Fruit fly (Drosophila melanogaster): ENCODE data around the gene asl.

Gene asl

dm6 chr3R:5617923-5618623 lies 11.7 kb upstream of the asl start:
- TF ChIP-seq CG10348 (GFP tag; IDR thresholded peaks at IDR 0.05) (no peak), Pif1A (GFP tag; optimal IDR thresholded peaks at IDR 0.05) (peak; percentile 16), gl (tag; optimal IDR thresholded peaks at IDR 0.05) (peak; percentile 7), rn (GFP tag; IDR thresholded peaks at IDR 0.05) (no peak), fd96Ca (GFP tag; IDR thresholded peaks at IDR 0.05) (peak; percentile 63), CG8159 (tag; optimal IDR thresholded peaks at IDR 0.05) (peak; percentile 34), CG12605 (GFP tag; IDR thresholded peaks at IDR 0.05) (no peak), EcR (GFP tag; optimal IDR thresholded peaks at IDR 0.05) (no peak), CG14655 (GFP tag; optimal IDR thresholded peaks at IDR 0.05) (no peak), Snoo (tag; optimal IDR thresholded peaks at IDR 0.05) (peak; percentile 22), CG8301 (tag; optimal IDR thresholded peaks at IDR 0.05) (peak; percentile 53), CG15710 (tag; optimal IDR thresholded peaks at IDR 0.05) (peak; percentile 50), Ets98B (GFP tag; IDR thresholded peaks at IDR 0.05) (peak; percentile 55), Pif1B (GFP tag; optimal IDR thresholded peaks at IDR 0.05) (no peak), D1 (tag; optimal IDR thresholded peaks at IDR 0.05) (no peak), CG34367 (tag; optimal IDR thresholded peaks at IDR 0.05) (no peak), CG4496 (GFP tag; IDR thresholded peaks at IDR 0.05) (peak; percentile 46; the same call in 2 of the 3 replicates), CG32121 (GFP tag; IDR thresholded peaks at IDR 0.05) (peak; percentile 56), CG9948 (tag; optimal IDR thresholded peaks at IDR 0.05) (peak; percentile 32), CG13204 (GFP tag; optimal IDR thresholded peaks at IDR 0.05) (no peak), CG17806 (tag; optimal IDR thresholded peaks at IDR 0.05) (peak; percentile 22)

dm6 chr3R:5615484-5615883 lies 9.1 kb upstream of the asl start:
- TF ChIP-seq EcR (GFP tag; optimal IDR thresholded peaks at IDR 0.05): peak; percentile 85
- no peak for TF ChIP-seq CG14655 (GFP tag; optimal IDR thresholded peaks at IDR 0.05)
- TF ChIP-seq CG13204 (GFP tag; optimal IDR thresholded peaks at IDR 0.05): peak; percentile 79

dm6 chr3R:5613114-5613443 lies 6.7 kb upstream of the asl start, which contains the start of gene Atu:
Gene Atu, plus strand, starts transcription at chr3R:5613358.
- no peak for TF ChIP-seq CG13204 (GFP tag; optimal IDR thresholded peaks at IDR 0.05)
- no peak for TF ChIP-seq CG32121 (GFP tag; IDR thresholded peaks at IDR 0.05)
- no peak for TF ChIP-seq CG14655 (GFP tag; optimal IDR thresholded peaks at IDR 0.05)
- no peak for TF ChIP-seq CG15710 (tag; optimal IDR thresholded peaks at IDR 0.05)
- no peak for TF ChIP-seq gl (tag; optimal IDR thresholded peaks at IDR 0.05)
- no peak for TF ChIP-seq D1 (tag; optimal IDR thresholded peaks at IDR 0.05)
- TF ChIP-seq CG17806 (tag; optimal IDR thresholded peaks at IDR 0.05): no peak
- TF ChIP-seq Ets98B (GFP tag; IDR thresholded peaks at IDR 0.05): no peak
- no peak for TF ChIP-seq Snoo (tag; optimal IDR thresholded peaks at IDR 0.05)
- TF ChIP-seq Pif1A (GFP tag; optimal IDR thresholded peaks at IDR 0.05): no peak
- TF ChIP-seq CG4496 (GFP tag; IDR thresholded peaks at IDR 0.05): no peak
- no peak for TF ChIP-seq CG8159 (tag; optimal IDR thresholded peaks at IDR 0.05)
- TF ChIP-seq CG10348 (GFP tag; IDR thresholded peaks at IDR 0.05): no peak
- no peak for TF ChIP-seq fd96Ca (GFP tag; IDR thresholded peaks at IDR 0.05)
- no peak for TF ChIP-seq CG8301 (tag; optimal IDR thresholded peaks at IDR 0.05)
- TF ChIP-seq CG9948 (tag; optimal IDR thresholded peaks at IDR 0.05): no peak
- no peak for TF ChIP-seq EcR (GFP tag; optimal IDR thresholded peaks at IDR 0.05)

- TF ChIP-seq EcR (GFP tag; optimal IDR thresholded peaks at IDR 0.05) (peak; percentile 85), CG14655 (GFP tag; optimal IDR thresholded peaks at IDR 0.05) (no peak), CG12605 (GFP tag; IDR thresholded peaks at IDR 0.05) (0 out of 2 replicates have a peak, but pooled peaks have one; percentile 24)
These were observed 6.2 kb upstream of the asl start, which contains the start of gene Rga for dm6 chr3R:5612372-5613113. Gene Rga, minus strand, starts transcription at chr3R:5613112.

- TF ChIP-seq CG8301 (tag; optimal IDR thresholded peaks at IDR 0.05) (no peak), CG4496 (GFP tag; IDR thresholded peaks at IDR 0.05) (no peak), gl (tag; optimal IDR thresholded peaks at IDR 0.05) (no peak), CG17806 (tag; optimal IDR thresholded peaks at IDR 0.05) (no peak), CG9948 (tag; optimal IDR thresholded peaks at IDR 0.05) (no peak), D1 (tag; optimal IDR thresholded peaks at IDR 0.05) (no peak), CG32121 (GFP tag; IDR thresholded peaks at IDR 0.05) (no peak)
These were observed 5.4 kb upstream of the asl start for dm6 chr3R:5611733-5612132.

- TF ChIP-seq CG34367 (tag; optimal IDR thresholded peaks at IDR 0.05) (no peak), CG32121 (GFP tag; IDR thresholded peaks at IDR 0.05) (no peak), Pif1A (GFP tag; optimal IDR thresholded peaks at IDR 0.05) (no peak), EcR (GFP tag; optimal IDR thresholded peaks at IDR 0.05) (peak; percentile 51)
These were observed 4.8 kb upstream of the asl start for dm6 chr3R:5611167-5611566.

- TF ChIP-seq rn (GFP tag; IDR thresholded peaks at IDR 0.05): no peak
- no peak for TF ChIP-seq gl (tag; optimal IDR thresholded peaks at IDR 0.05)
- no peak for TF ChIP-seq CG13204 (GFP tag; optimal IDR thresholded peaks at IDR 0.05)
- no peak for TF ChIP-seq CG10348 (GFP tag; IDR thresholded peaks at IDR 0.05)
- no peak for TF ChIP-seq CG8159 (tag; optimal IDR thresholded peaks at IDR 0.05)
- TF ChIP-seq CG34367 (tag; optimal IDR thresholded peaks at IDR 0.05): no peak
- no peak for TF ChIP-seq fd96Ca (GFP tag; IDR thresholded peaks at IDR 0.05)
- no peak for TF ChIP-seq CG9948 (tag; optimal IDR thresholded peaks at IDR 0.05)
- TF ChIP-seq CG15710 (tag; optimal IDR thresholded peaks at IDR 0.05): no peak
These were observed 4.3 kb upstream of the asl start for dm6 chr3R:5610656-5611055.
